Worm (Caenorhabditis elegans) whole organism, L3 larva: Measurements from ENCODE around the gene ZK1010.10.

Experiments
- ZK546.5 ChIP-seq: sonication (generic microtip); optimal IDR thresholded peaks from 2 replicates; lab custom pipeline; 2017; ENCODE audit warnings: missing biosample characterization, missing genetic modification characterization
- ama-1 ChIP-seq: fragments of 150-350 bp; optimal IDR thresholded peaks from 2 replicates; lab custom pipeline; 2018
- ceh-82 ChIP-seq: fragments of 150-350 bp; optimal IDR thresholded peaks from 2 replicates; lab custom pipeline; 2014; ENCODE audit warnings: missing biosample characterization, missing genetic modification characterization
- elt-2 ChIP-seq: sonication (generic microtip); optimal IDR thresholded peaks from 2 replicates; lab custom pipeline; 2016; ENCODE audit warnings: missing genetic modification reagents, mild to moderate bottlenecking, missing genetic modification characterization, missing compliant biosample characterization
- elt-3 ChIP-seq, 3 experiments: fragments of 150-350 bp in 1 of 3; sonication (generic microtip) in 2 of 3; optimal IDR thresholded peaks; 2 replicates in 2 of 3; 4 replicates in 1 of 3; lab custom pipeline; 2014 to 2017; ENCODE audit warnings: missing biosample characterization in 3 of 3, missing genetic modification characterization in 3 of 3
- fkh-10 ChIP-seq: sonication (generic microtip); optimal IDR thresholded peaks from 2 replicates; lab custom pipeline; 2017; ENCODE audit warnings: missing biosample characterization, missing genetic modification reagents, missing genetic modification characterization
- jun-1 ChIP-seq: fragments of 150-350 bp; optimal IDR thresholded peaks from 2 replicates; lab custom pipeline; 2014; ENCODE audit warnings: missing biosample characterization, missing genetic modification reagents, missing genetic modification characterization
- lin-15B ChIP-seq: fragments of 150-350 bp; optimal IDR thresholded peaks from 2 replicates; lab custom pipeline; 2014; ENCODE audit warnings: missing biosample characterization, missing genetic modification characterization
- lin-39 ChIP-seq: fragments of 150-350 bp; optimal IDR thresholded peaks from 2 replicates; lab custom pipeline; 2018; ENCODE audit warnings: missing biosample characterization, missing genetic modification reagents, missing genetic modification characterization
- nfya-1 ChIP-seq: sonication (generic microtip); optimal IDR thresholded peaks from 2 replicates; lab custom pipeline; 2017; ENCODE audit warnings: missing genetic modification characterization, mild to moderate bottlenecking, missing compliant biosample characterization, antibody characterized with exemption, moderate library complexity; ENCODE audit not compliant: insufficient read depth
- nhr-25 ChIP-seq: sonication (generic microtip); optimal IDR thresholded peaks from 2 replicates; lab custom pipeline; 2017; ENCODE audit warnings: missing biosample characterization, missing genetic modification characterization
- skn-1 ChIP-seq: fragments of 150-350 bp; optimal IDR thresholded peaks from 2 replicates; lab custom pipeline; 2014; ENCODE audit warnings: missing biosample characterization, missing genetic modification characterization
- snpc-4 ChIP-seq: fragments of 150-350 bp; optimal IDR thresholded peaks from 2 replicates; lab custom pipeline; 2014; ENCODE audit warnings: missing biosample characterization, missing genetic modification characterization
- unc-62 ChIP-seq: fragments of 150-350 bp; sonication (generic microtip); optimal IDR thresholded peaks from 4 replicates; lab custom pipeline; 2014; ENCODE audit warnings: missing biosample characterization, missing genetic modification reagents, missing genetic modification characterization

ce11 chrIII:12959286-12959685, 42.9 kb upstream of the ZK1010.10 start:
- TF ChIP-seq elt-3 (tag; optimal IDR thresholded peaks at IDR 0.05; lab: Kevin White, UChicago) (no peak), unc-62 (GFP tag; lab: Kevin White, UChicago) (no peak), ceh-82 (tag; lab: Kevin White, UChicago) (no peak), snpc-4 (tag; lab: Kevin White, UChicago) (no peak), ama-1 (lab: Kevin White, UChicago) (no peak), elt-2 (tag; lab: Kevin White, UChicago) (peak; percentile 90), nhr-25 (tag; lab: Kevin White, UChicago) (no peak), jun-1 (tag; lab: Kevin White, UChicago) (peak; percentile 42), lin-15B (tag; lab: Kevin White, UChicago) (no peak), skn-1 (tag; lab: Kevin White, UChicago) (no peak), fkh-10 (GFP tag; lab: Kevin White, UChicago) (no peak), ZK546.5 (tag; lab: Kevin White, UChicago) (no peak), nfya-1 (no peak), lin-39 (tag; lab: Kevin White, UChicago) (no peak)
